Fruit fly (Drosophila melanogaster): Measurements from ENCODE around the gene CG7706.

DNA sequence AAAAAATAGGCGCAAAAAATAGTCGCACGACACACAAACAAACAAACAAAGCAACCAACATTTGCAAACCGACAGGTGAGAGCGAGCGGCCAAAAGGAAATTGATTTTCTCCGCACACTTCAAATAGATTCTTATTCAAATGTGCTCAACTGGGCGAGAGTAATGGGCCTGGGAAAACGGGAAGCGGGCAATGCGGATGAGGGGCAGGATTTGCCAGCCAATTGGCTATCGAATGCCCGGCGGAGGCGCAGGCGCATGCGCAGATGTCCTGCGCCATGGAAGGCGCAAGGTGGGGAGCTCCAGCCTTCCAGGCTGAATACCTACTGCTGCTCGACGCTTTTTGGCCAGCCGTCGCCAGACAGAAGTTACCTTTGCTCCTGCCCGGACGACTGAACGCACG, 27.5 kb downstream of the CG7706 start, which contains the start of the genes ChAT and VAChT:
- no peak for TF ChIP-seq pan (optimal IDR thresholded peaks at IDR 0.05)
- no peak for TF ChIP-seq CG8478 (optimal IDR thresholded peaks at IDR 0.05)
- TF ChIP-seq usp (GFP tag; optimal IDR thresholded peaks at IDR 0.05) = no peak
